Fruit fly (Drosophila melanogaster) S2 (cell line): Measurements from ENCODE around the gene CG33635.

ENCODE experiments used
- CG8478 ChIP-seq: fragments of >200 bp; optimal IDR thresholded peaks from 2 replicates; lab custom pipeline; 2018
- CTCF ChIP-seq, 2 experiments: fragments of >200 bp; optimal IDR thresholded peaks; 2 replicates each; lab custom pipeline; 2018

DNA sequence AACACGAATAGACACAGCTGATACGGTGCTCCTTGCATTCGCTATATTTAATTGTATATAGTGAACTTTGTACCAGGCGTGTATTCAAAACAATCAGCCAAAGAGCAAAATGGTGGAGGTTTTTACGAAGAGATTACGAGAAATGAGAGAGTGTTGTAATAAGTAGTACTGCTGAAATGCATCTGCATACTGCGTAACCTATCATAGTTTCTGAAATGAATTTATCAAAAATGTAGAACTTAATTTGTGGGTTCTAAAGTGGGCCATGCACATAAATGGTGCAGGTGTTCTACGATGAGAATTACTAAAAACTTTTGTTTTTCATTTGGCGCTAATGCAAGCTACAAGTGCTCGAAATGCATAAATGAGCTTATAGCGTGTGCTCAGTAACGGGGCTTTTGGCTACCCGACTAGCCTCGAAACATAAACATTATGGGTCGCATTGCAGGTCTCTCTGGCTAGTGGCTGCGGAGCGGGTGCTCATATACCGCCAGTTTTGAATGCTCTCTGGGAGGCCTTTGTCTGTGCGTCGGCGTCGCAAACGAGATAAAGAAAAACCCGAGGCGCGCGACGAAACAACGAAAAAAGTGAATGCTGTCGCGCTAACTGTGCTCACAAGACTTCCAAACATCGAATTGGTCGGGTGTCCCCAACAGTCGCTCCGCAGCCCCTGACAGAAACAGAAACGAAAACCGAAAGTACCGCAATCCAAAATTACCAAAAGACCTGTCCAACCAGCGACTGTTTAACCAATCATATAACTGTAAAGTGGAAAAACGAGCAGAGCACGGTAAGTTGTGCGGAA is 26.8 kb downstream of the CG33635 start, which contains the start of gene Gs1:
- TF ChIP-seq CG8478 (lab: Kevin White, UChicago): no peak
- no peak for TF ChIP-seq CTCF (optimal IDR thresholded peaks at IDR 0.05; lab: Kevin White, UChicago)
